Fruit fly (Drosophila melanogaster) whole organism: ENCODE results near the gene Pvf2.

Experiments
- CG8478 ChIP-seq: fragments of >200 bp; optimal IDR thresholded peaks from 2 replicates; lab custom pipeline; 2018; ENCODE audit warnings: inconsistent platforms
- Dll ChIP-seq: fragments of >200 bp; optimal IDR thresholded peaks from 2 replicates; lab custom pipeline; 2017
- EcR ChIP-seq, 2 experiments: fragments of >200 bp; optimal IDR thresholded peaks; 2 replicates each; lab custom pipeline; 2017; ENCODE audit warnings: missing biosample characterization in 2 of 2, missing genetic modification characterization in 2 of 2, missing genetic modification reagents in 2 of 2
- psq ChIP-seq: fragments of >200 bp; optimal IDR thresholded peaks from 2 replicates; lab custom pipeline; 2017

dm6 chr2L:7100830-7101229 is 16.4 kb upstream of the Pvf2 start:
- TF ChIP-seq psq (lab: Kevin White, UChicago) (no peak), CG8478 (no peak), Dll (lab: Kevin White, UChicago) (no peak), EcR (GFP tag; optimal IDR thresholded peaks at IDR 0.05; lab: Kevin White, UChicago) (no peak)
